Fruit fly (Drosophila melanogaster): ENCODE measurements around the gene CG14316.
A peak's percentile ranks its signal among the peaks of the same experiment; 100 is the strongest.

CG14316 gene

dm6 chr3R:18153698-18154097 lies 1.8 kb downstream of the CG14316 start:
- no peak for TF ChIP-seq CTCF (optimal IDR thresholded peaks at IDR 0.05)
- TF ChIP-seq CG8478 (optimal IDR thresholded peaks at IDR 0.05), result no peak

- TF ChIP-seq CG8478 (optimal IDR thresholded peaks at IDR 0.05), result no peak
- TF ChIP-seq CTCF (optimal IDR thresholded peaks at IDR 0.05), result no peak
These were observed 4.7 kb downstream of the CG14316 start for dm6 chr3R:18156608-18157007.

dm6 chr3R:18157459-18157858 lies 5.5 kb downstream of the CG14316 start:
- TF ChIP-seq CG8478 (optimal IDR thresholded peaks at IDR 0.05) (no peak), CTCF (optimal IDR thresholded peaks at IDR 0.05) (no peak)

dm6 chr3R:18158401-18158800 lies 6.5 kb downstream of the CG14316 start, which contains the start of gene CG14315:
Gene CG14315, plus strand, starts transcription at chr3R:18158701.
- TF ChIP-seq CTCF (optimal IDR thresholded peaks at IDR 0.05) (no peak), CG8478 (optimal IDR thresholded peaks at IDR 0.05) (no peak)

dm6 chr3R:18160165-18160814 lies 8.4 kb downstream of the CG14316 start:
- no peak for TF ChIP-seq CTCF (optimal IDR thresholded peaks at IDR 0.05)
- TF ChIP-seq CG8478 (optimal IDR thresholded peaks at IDR 0.05), result no peak

- TF ChIP-seq CTCF (optimal IDR thresholded peaks at IDR 0.05), result no peak
- TF ChIP-seq CG8478 (optimal IDR thresholded peaks at IDR 0.05), result no peak
These were observed 12.3 kb downstream of the CG14316 start, which contains the start of the genes CG7218 and Cbp20 for dm6 chr3R:18164052-18164722. Gene CG7218, minus strand, starts transcription at chr3R:18164397. Gene Cbp20, plus strand, starts transcription at chr3R:18164661.

dm6 chr3R:18166261-18166720 lies 14.4 kb downstream of the CG14316 start:
- TF ChIP-seq CTCF (optimal IDR thresholded peaks at IDR 0.05) (no peak), CG8478 (optimal IDR thresholded peaks at IDR 0.05) (no peak)

dm6 chr3R:18167173-18167415 lies 15.2 kb downstream of the CG14316 start, which contains the start of the genes CG7215 and Prx5:
Gene CG7215, minus strand, starts transcription at chr3R:18167273.
Gene Prx5, minus strand, starts transcription at chr3R:18167273.
- TF ChIP-seq CG8478 (optimal IDR thresholded peaks at IDR 0.05) (no peak), CTCF (optimal IDR thresholded peaks at IDR 0.05) (no peak)

- TF ChIP-seq CG8478 (optimal IDR thresholded peaks at IDR 0.05), result no peak
- TF ChIP-seq CTCF (optimal IDR thresholded peaks at IDR 0.05), result no peak
These were observed 15.7 kb downstream of the CG14316 start, which contains the start of gene wrd for dm6 chr3R:18167416-18168237. Gene wrd, plus strand, starts transcription at chr3R:18167757.

dm6 chr3R:18168398-18168797 lies 16.5 kb downstream of the CG14316 start:
- TF ChIP-seq CG8478 (optimal IDR thresholded peaks at IDR 0.05) (no peak), CTCF (optimal IDR thresholded peaks at IDR 0.05) (peak in 1 of 2 experiments; percentile 27)

dm6 chr3R:18168929-18169350 lies 17.0 kb downstream of the CG14316 start:
- no peak for TF ChIP-seq CTCF (optimal IDR thresholded peaks at IDR 0.05)
- no peak for TF ChIP-seq CG8478 (optimal IDR thresholded peaks at IDR 0.05)

- no peak for TF ChIP-seq CTCF (optimal IDR thresholded peaks at IDR 0.05)
These were observed 18.1 kb downstream of the CG14316 start for dm6 chr3R:18169982-18170531.

- TF ChIP-seq CTCF (optimal IDR thresholded peaks at IDR 0.05), result no peak
- TF ChIP-seq CG8478 (optimal IDR thresholded peaks at IDR 0.05), result no peak
These were observed 20.4 kb downstream of the CG14316 start for dm6 chr3R:18171983-18172967.

dm6 chr3R:18183244-18183643 lies 31.3 kb downstream of the CG14316 start, which contains the start of gene cdm:
Gene cdm, minus strand, starts transcription at chr3R:18183479.
- no peak for TF ChIP-seq CG8478 (optimal IDR thresholded peaks at IDR 0.05)
- TF ChIP-seq CTCF (optimal IDR thresholded peaks at IDR 0.05), result no peak
